Worm (Caenorhabditis elegans) whole organism, L4 larva: ENCODE results near the gene math-3.
"Not testable (repeated sequence)": the region's sequence is repeated elsewhere in the genome, so short reads cannot be mapped to it uniquely, and the experiment has no call there.

Experiments used
- F10B5.3 ChIP-seq: sonication (generic microtip); optimal IDR thresholded peaks from 2 replicates; lab custom pipeline; 2016; ENCODE audit warnings: mild to moderate bottlenecking, missing genetic modification characterization, missing compliant biosample characterization
- R02D3.7 ChIP-seq: fragments of 150-350 bp; sonication (generic microtip); optimal IDR thresholded peaks from 3 replicates; lab custom pipeline; 2014; ENCODE audit warnings: missing biosample characterization, missing genetic modification characterization
- ZK546.5 ChIP-seq, 2 experiments: sonication (generic microtip); optimal IDR thresholded peaks; 2 replicates each; lab custom pipeline; 2017; ENCODE audit warnings: missing biosample characterization in 2 of 2, missing genetic modification characterization in 2 of 2
- aha-1 ChIP-seq: fragments of 150-350 bp; peaks from one replicate; lab custom pipeline; 2014; ENCODE audit warnings: missing biosample characterization, missing genetic modification characterization
- attf-4 ChIP-seq: sonication (generic microtip); optimal IDR thresholded peaks from 3 replicates; lab custom pipeline; 2017; ENCODE audit warnings: missing biosample characterization, missing genetic modification characterization
- ceh-82 ChIP-seq: sonication (generic microtip); optimal IDR thresholded peaks from 2 replicates; lab custom pipeline; 2017; ENCODE audit warnings: missing biosample characterization, missing genetic modification characterization
- daf-12 ChIP-seq: fragments of 150-350 bp; optimal IDR thresholded peaks from 2 replicates; lab custom pipeline; 2014; ENCODE audit warnings: missing biosample characterization, missing genetic modification reagents, missing genetic modification characterization
- daf-16 ChIP-seq, 3 experiments: sonication (generic microtip); optimal IDR thresholded peaks; 2 replicates each; lab custom pipeline; 2016 to 2017; ENCODE audit warnings: missing genetic modification characterization in 3 of 3, missing genetic modification reagents in 3 of 3, mild to moderate bottlenecking in 2 of 3, missing compliant biosample characterization in 2 of 3, missing biosample characterization in 1 of 3, moderate library complexity in 1 of 3
- dmd-6 ChIP-seq: fragments of 200-800 bp; sonication (Bioruptor generic); IDR thresholded peaks from 2 replicates; pipeline ENCODE4 v1.3.6; 2022; ENCODE audit warnings: missing genetic modification reagents, missing genetic modification characterization, missing compliant biosample characterization
- duxl-1 ChIP-seq: sonication (generic microtip); optimal IDR thresholded peaks from 2 replicates; lab custom pipeline; 2016; ENCODE audit warnings: mild to moderate bottlenecking, missing genetic modification characterization, moderate library complexity, missing compliant biosample characterization; ENCODE audit not compliant: poor library complexity
- dve-1 ChIP-seq: sonication (generic microtip); optimal IDR thresholded peaks from 2 replicates; lab custom pipeline; 2017; ENCODE audit warnings: antibody characterized with exemption, mild to moderate bottlenecking, missing genetic modification characterization, missing compliant biosample characterization; ENCODE audit not compliant: insufficient read depth
- gei-8 ChIP-seq: fragments of 200-800 bp; sonication (Bioruptor generic); optimal IDR thresholded peaks from 2 replicates; lab custom pipeline; 2018; ENCODE audit warnings: mild to moderate bottlenecking, missing genetic modification characterization, missing compliant biosample characterization
- hlh-11 ChIP-seq: fragments of 200-800 bp; sonication (Bioruptor generic); optimal IDR thresholded peaks from 2 replicates; lab custom pipeline; 2018; ENCODE audit warnings: mild to moderate bottlenecking, missing genetic modification characterization, missing compliant biosample characterization
- lin-1 ChIP-seq: fragments of 200-800 bp; sonication (Bioruptor generic); IDR thresholded peaks from 2 replicates; pipeline ENCODE4 v1.3.6; 2022; ENCODE audit warnings: missing genetic modification reagents, missing genetic modification characterization, missing compliant biosample characterization
- lin-29 ChIP-seq: fragments of 200-800 bp; sonication (Bioruptor generic); IDR thresholded peaks from 2 replicates; pipeline ENCODE4 v1.3.6; 2022; ENCODE audit warnings: missing genetic modification reagents, missing genetic modification characterization, missing compliant biosample characterization
- lin-39 ChIP-seq: fragments of 150-350 bp; optimal IDR thresholded peaks from 2 replicates; lab custom pipeline; 2014; ENCODE audit warnings: missing biosample characterization, missing genetic modification reagents, missing genetic modification characterization
- mdt-29 ChIP-seq: fragments of 200-800 bp; sonication (Bioruptor generic); IDR thresholded peaks from 2 replicates; pipeline ENCODE4 v1.3.6; 2022; ENCODE audit warnings: missing genetic modification reagents, missing genetic modification characterization, missing compliant biosample characterization
- mep-1 ChIP-seq: fragments of 150-350 bp; sonication (generic microtip); optimal IDR thresholded peaks from 3 replicates; lab custom pipeline; 2014; ENCODE audit warnings: missing biosample characterization, missing genetic modification characterization
- mxl-2 ChIP-seq: fragments of 200-800 bp; sonication (Bioruptor generic); conservative IDR thresholded peaks from 2 replicates; pipeline ENCODE4 v1.3.6; 2022; ENCODE audit warnings: missing genetic modification reagents, missing genetic modification characterization, missing compliant biosample characterization
- nhr-111 ChIP-seq: fragments of 200-800 bp; sonication (Bioruptor generic); optimal IDR thresholded peaks from 2 replicates; lab custom pipeline; 2018; ENCODE audit warnings: mild to moderate bottlenecking, missing genetic modification characterization, missing compliant biosample characterization
- nhr-25 ChIP-seq: sonication (generic microtip); optimal IDR thresholded peaks from 2 replicates; lab custom pipeline; 2017; ENCODE audit warnings: missing genetic modification characterization, mild to moderate bottlenecking, missing compliant biosample characterization, antibody characterized with exemption, moderate library complexity, borderline replicate concordance; ENCODE audit not compliant: insufficient read depth
- nhr-28 ChIP-seq: fragments of 150-350 bp; optimal IDR thresholded peaks from 2 replicates; lab custom pipeline; 2014; ENCODE audit warnings: missing biosample characterization, missing genetic modification characterization
- php-3 ChIP-seq: fragments of 200-800 bp; sonication (Bioruptor generic); IDR thresholded peaks from 2 replicates; pipeline ENCODE4 v1.3.6; 2022; ENCODE audit warnings: missing genetic modification reagents, missing genetic modification characterization, missing compliant biosample characterization
- pqm-1 ChIP-seq: sonication (generic microtip); optimal IDR thresholded peaks from 2 replicates; lab custom pipeline; 2017; ENCODE audit warnings: missing biosample characterization, missing genetic modification characterization
- set-16 ChIP-seq: fragments of 200-800 bp; sonication (Bioruptor generic); IDR thresholded peaks from 2 replicates; pipeline ENCODE4 v1.3.6; 2022; ENCODE audit warnings: missing genetic modification reagents, missing genetic modification characterization, missing compliant biosample characterization
- snpc-1.2 ChIP-seq: fragments of 200-800 bp; sonication (Bioruptor generic); IDR thresholded peaks from 2 replicates; pipeline ENCODE4 v1.3.6; 2022; ENCODE audit warnings: missing genetic modification reagents, missing genetic modification characterization, missing compliant biosample characterization
- unc-62 ChIP-seq, 3 experiments: fragments of 150-350 bp in 1 of 3; sonication (generic microtip); optimal IDR thresholded peaks in 2 of 3; peaks in 1 of 3; 1 replicate in 1 of 3; 2 replicates in 2 of 3; lab custom pipeline; 2014 to 2017; ENCODE audit warnings: missing biosample characterization in 3 of 3, missing genetic modification characterization in 3 of 3, missing genetic modification reagents in 3 of 3, missing genotype in 1 of 3
- zfp-3 ChIP-seq: fragments of 200-800 bp; sonication (Bioruptor generic); conservative IDR thresholded peaks from 2 replicates; pipeline ENCODE4 v1.3.6; 2022; ENCODE audit warnings: missing genetic modification reagents, missing genetic modification characterization, missing compliant biosample characterization
- ztf-7 ChIP-seq: fragments of 150-350 bp; optimal IDR thresholded peaks from 2 replicates; lab custom pipeline; 2014; ENCODE audit warnings: missing biosample characterization, missing genetic modification characterization

The math-3 gene

ce11 chrII:1759602-1760001, 12.3 kb upstream of the math-3 start, which contains the start of gene F36H5.18 (continued):
- TF ChIP-seq mxl-2 (no peak), mdt-29 (no peak), snpc-1.2 (GFP tag; lab: Robert Waterston, UW) (no peak), ZK546.5 (tag; optimal IDR thresholded peaks at IDR 0.05; lab: Kevin White, UChicago) (no peak)
- TF ChIP-seq, all 104 proteins: peak for 0

ce11 chrII:1761564-1761963, 10.3 kb upstream of the math-3 start, which contains the start of gene F36H5.4:
Gene F36H5.4 (plus strand): TSS chrII:1761864.
- no peak for TF ChIP-seq lin-39
- no peak for TF ChIP-seq set-16
- no peak for TF ChIP-seq dve-1 (tag; lab: Kevin White, UChicago)
- TF ChIP-seq mxl-2, result no peak
- no peak for TF ChIP-seq daf-16 (GFP tag; optimal IDR thresholded peaks at IDR 0.05; lab: Kevin White, UChicago)
- no peak for TF ChIP-seq daf-16 (tag; optimal IDR thresholded peaks at IDR 0.05; lab: Kevin White, UChicago)
- TF ChIP-seq daf-12 (tag; lab: Kevin White, UChicago), result no peak
- TF ChIP-seq zfp-3 (GFP tag; lab: Robert Waterston, UW), result no peak
- TF ChIP-seq aha-1 (tag; lab: Kevin White, UChicago), result no peak
- TF ChIP-seq mdt-29, result no peak
- TF ChIP-seq dmd-6 (GFP tag; lab: Robert Waterston, UW), result no peak
- no peak for TF ChIP-seq gei-8 (GFP tag; lab: Kevin White, UChicago)
- TF ChIP-seq duxl-1 (tag; lab: Kevin White, UChicago), result no peak
- TF ChIP-seq lin-29, result no peak
- TF ChIP-seq, all 104 proteins: peak for 0

ce11 chrII:1763072-1763471, 8.8 kb upstream of the math-3 start, which contains the start of gene math-28:
Gene math-28 (plus strand): TSS chrII:1763372.
- TF ChIP-seq aha-1 (tag; lab: Kevin White, UChicago) (peak; percentile 55), R02D3.7 (tag; lab: Kevin White, UChicago) (no peak)

ce11 chrII:1766715-1767114, 5.2 kb upstream of the math-3 start:
- TF ChIP-seq nhr-111 (no peak), unc-62 (GFP tag; optimal IDR thresholded peaks at IDR 0.05 in 1 of 2; lab: Kevin White, UChicago) (peak in 1 of 2 experiments; percentile 93), unc-62 (tag; optimal IDR thresholded peaks at IDR 0.05; lab: Kevin White, UChicago) (no peak), attf-4 (tag; lab: Kevin White, UChicago) (no peak)

ce11 chrII:1767458-1767857, 4.4 kb upstream of the math-3 start:
- TF ChIP-seq php-3 (GFP tag; lab: Robert Waterston, UW) (peak; percentile 37; the same call in 1 of the 2 replicates), nhr-28 (tag; lab: Kevin White, UChicago) (peak; percentile 95), pqm-1 (peak; percentile 66), dmd-6 (GFP tag; lab: Robert Waterston, UW) (0 out of 2 replicates have a peak, but pooled peaks have one; percentile 19), hlh-11 (tag; lab: Kevin White, UChicago) (peak; percentile 58), daf-16 (tag; optimal IDR thresholded peaks at IDR 0.05; lab: Kevin White, UChicago) (peak; percentile 57), aha-1 (tag; lab: Kevin White, UChicago) (peak; percentile 15)
- not testable (repeated sequence) for TF ChIP-seq daf-16 (GFP tag; optimal IDR thresholded peaks at IDR 0.05; lab: Kevin White, UChicago)

ce11 chrII:1771347-1771746, 538 bp upstream of the math-3 start, which contains the start of gene math-26:
Gene math-26 (plus strand): TSS chrII:1771647.
- TF ChIP-seq mep-1 (tag; lab: Kevin White, UChicago); lin-1; ztf-7: not testable (repeated sequence)

ce11 chrII:1775234-1775633, 3.3 kb downstream of the math-3 start, which contains the start of gene F36H5.14:
Gene F36H5.14 (plus strand): TSS chrII:1775534.
- not testable (repeated sequence) for TF ChIP-seq ceh-82, nhr-25, F10B5.3 (tag; lab: Kevin White, UChicago)
